Worm (Caenorhabditis elegans) whole organism, L4 larva: ENCODE data around the gene B0252.11.

Source experiments
- ZK337.2 ChIP-seq: fragments of 200-800 bp; sonication (Bioruptor generic); IDR thresholded peaks from 2 replicates; pipeline ENCODE4 v1.3.6; 2022; ENCODE audit warnings: missing genetic modification reagents, missing genetic modification characterization, missing compliant biosample characterization
- daf-12 ChIP-seq: fragments of 150-350 bp; optimal IDR thresholded peaks from 2 replicates; lab custom pipeline; 2014; ENCODE audit warnings: missing biosample characterization, missing genetic modification reagents, missing genetic modification characterization
- fkh-10 ChIP-seq: fragments of 150-350 bp; optimal IDR thresholded peaks from 2 replicates; lab custom pipeline; 2014; ENCODE audit warnings: missing biosample characterization, missing genetic modification reagents, missing genetic modification characterization
- skn-1 ChIP-seq: fragments of 150-350 bp; optimal IDR thresholded peaks from 2 replicates; lab custom pipeline; 2014; ENCODE audit warnings: missing biosample characterization, missing genetic modification characterization
- unc-62 ChIP-seq, 3 experiments: fragments of 150-350 bp in 1 of 3; sonication (generic microtip); optimal IDR thresholded peaks in 2 of 3; peaks in 1 of 3; 1 replicate in 1 of 3; 2 replicates in 2 of 3; lab custom pipeline; 2014 to 2017; ENCODE audit warnings: missing biosample characterization in 3 of 3, missing genetic modification characterization in 3 of 3, missing genetic modification reagents in 3 of 3, missing genotype in 1 of 3
- ztf-11 ChIP-seq: fragments of 150-350 bp; optimal IDR thresholded peaks from 2 replicates; lab custom pipeline; 2014; ENCODE audit warnings: missing biosample characterization, missing genetic modification characterization

DNA sequence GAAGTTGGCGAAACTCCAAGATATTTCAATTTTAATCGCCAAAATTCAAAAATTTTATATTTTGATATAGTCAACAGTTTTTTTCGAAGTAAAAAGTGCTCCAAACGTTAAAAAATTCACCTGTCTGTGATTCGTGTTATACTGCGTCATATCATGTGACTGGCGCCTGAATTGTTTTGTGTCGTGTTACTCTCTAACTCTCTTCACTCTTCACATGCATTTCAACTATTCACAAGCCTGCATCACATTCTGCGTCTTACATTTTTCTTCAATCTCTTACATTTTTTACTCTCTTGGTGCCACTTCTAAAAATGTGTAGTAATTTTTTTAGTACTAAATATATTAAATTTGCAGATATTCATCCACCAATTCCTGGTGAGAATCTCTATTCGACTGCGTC is 10.8 kb upstream of the B0252.11 start, which contains the start of gene flcn-1:
- TF ChIP-seq skn-1 (tag; lab: Kevin White, UChicago): no peak
- no peak for TF ChIP-seq fkh-10 (GFP tag; lab: Kevin White, UChicago)
- no peak for TF ChIP-seq daf-12 (tag; lab: Kevin White, UChicago)
- TF ChIP-seq ztf-11: no peak
- TF ChIP-seq ZK337.2 (GFP tag; lab: Robert Waterston, UW): no peak
- peak in 1 of 2 experiments; percentile 50 for TF ChIP-seq unc-62 (GFP tag; optimal IDR thresholded peaks at IDR 0.05 in 1 of 2; lab: Kevin White, UChicago)
- TF ChIP-seq unc-62 (tag; optimal IDR thresholded peaks at IDR 0.05; lab: Kevin White, UChicago): no peak
